Worm (Caenorhabditis elegans): Measurements from ENCODE around the gene unc-41.

unc-41 gene

DNA sequence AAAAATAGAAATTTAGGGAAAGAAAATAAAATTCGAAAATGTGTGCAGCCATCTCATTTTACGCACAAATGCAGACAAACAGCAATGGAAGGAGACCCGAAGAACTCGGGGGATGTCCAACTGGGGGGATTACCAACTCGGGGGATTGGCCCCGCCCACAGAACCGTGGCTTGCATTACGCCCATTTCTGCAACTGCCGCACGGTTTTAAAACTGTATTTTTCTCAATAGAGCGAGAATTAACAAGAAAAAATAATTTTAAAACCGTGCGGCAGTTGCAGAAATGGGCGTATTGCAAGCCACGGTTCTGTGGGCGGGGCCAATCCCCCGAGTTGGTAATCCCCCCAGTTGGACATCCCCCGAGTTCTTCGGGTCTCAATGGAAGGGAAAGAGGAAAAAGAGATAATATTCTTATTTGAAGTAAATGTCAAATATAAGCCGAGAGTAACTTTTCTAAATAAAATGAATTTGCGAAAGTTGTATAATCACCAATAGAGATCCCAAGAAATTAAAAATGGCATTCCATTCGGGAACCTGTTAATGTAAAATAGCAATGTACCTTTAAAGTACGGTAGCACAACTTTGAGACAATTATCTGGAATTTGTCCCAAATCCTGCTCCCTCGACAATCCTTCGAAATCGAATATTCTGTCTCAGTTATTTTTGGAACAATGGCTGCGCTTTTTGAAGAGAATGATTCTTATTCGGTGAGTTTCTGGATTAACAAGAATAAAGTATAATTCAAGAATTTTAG, 4.9 kb upstream of the unc-41 start, which contains the start of the genes ruvb-1 and tofu-1:
Gene ruvb-1, minus strand, starts transcription at position 72 of the 753 bp plus-strand sequence.
Gene tofu-1, plus strand, starts transcription at position 417 of the 753 bp plus-strand sequence.
- peak; percentile 31 for TF ChIP-seq lin-39 (tag; optimal IDR thresholded peaks at IDR 0.05)
- TF ChIP-seq nfya-1 (tag; optimal IDR thresholded peaks at IDR 0.05; ENCODE audit: insufficient read depth): peak; percentile 59
- TF ChIP-seq ceh-28 (tag; optimal IDR thresholded peaks at IDR 0.05): peak; percentile 43
- peak; percentile 75 for TF ChIP-seq nhr-23 (tag; optimal IDR thresholded peaks at IDR 0.05)
- TF ChIP-seq nhr-43 (tag; optimal IDR thresholded peaks at IDR 0.05; ENCODE audit: poor library complexity, severe bottlenecking): peak; percentile 70
- TF ChIP-seq elt-2 (tag; optimal IDR thresholded peaks at IDR 0.05): peak; percentile 47
- peak; percentile 48 for TF ChIP-seq tbx-2 (tag; optimal IDR thresholded peaks at IDR 0.05)
- TF ChIP-seq hmg-11 (tag; optimal IDR thresholded peaks at IDR 0.05): peak; percentile 53
- peak; percentile 43 for TF ChIP-seq lsy-12 (tag; optimal IDR thresholded peaks at IDR 0.05)
- TF ChIP-seq R02D3.7 (tag; optimal IDR thresholded peaks at IDR 0.05): peak; percentile 19
- TF ChIP-seq nhr-25 (tag; optimal IDR thresholded peaks at IDR 0.05): peak; percentile 56
- TF ChIP-seq lin-15B (tag; optimal IDR thresholded peaks at IDR 0.05): peak; percentile 47

DNA sequence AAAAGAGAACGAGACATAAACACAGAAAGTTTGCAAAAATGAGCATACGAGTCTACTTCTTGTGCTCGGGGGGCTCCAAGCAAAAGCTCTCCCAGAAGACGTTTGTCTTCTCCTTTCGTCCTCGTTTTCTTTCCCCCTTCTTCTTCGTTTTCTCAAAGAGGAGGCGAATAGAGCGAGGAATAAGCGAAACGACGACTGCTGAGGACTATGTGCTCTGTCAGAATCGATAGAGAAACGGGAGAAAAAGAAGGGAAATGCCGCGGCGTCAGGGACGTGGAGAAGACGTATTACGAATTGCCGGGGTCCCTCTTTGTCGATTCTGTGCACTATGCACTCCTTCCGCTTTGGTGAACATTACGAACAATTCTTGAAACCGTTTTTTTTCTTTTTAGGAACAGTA, 2.4 kb upstream of the unc-41 start:
- no peak for TF ChIP-seq elt-3 (tag; optimal IDR thresholded peaks at IDR 0.05)
- peak; percentile 60 for TF ChIP-seq nfya-1 (tag; optimal IDR thresholded peaks at IDR 0.05; ENCODE audit: insufficient read depth)
- TF ChIP-seq elt-2 (tag; optimal IDR thresholded peaks at IDR 0.05): no peak
- no peak for TF ChIP-seq ZK546.5 (tag; optimal IDR thresholded peaks at IDR 0.05)
- TF ChIP-seq unc-62 (GFP tag; optimal IDR thresholded peaks at IDR 0.05): no peak
- no peak for TF ChIP-seq nhr-43 (tag; optimal IDR thresholded peaks at IDR 0.05; ENCODE audit: poor library complexity, severe bottlenecking)
- no peak for TF ChIP-seq zag-1 (tag; optimal IDR thresholded peaks at IDR 0.05)
- peak; percentile 59 for TF ChIP-seq lin-39 (tag; optimal IDR thresholded peaks at IDR 0.05)
- TF ChIP-seq nhr-12 (tag; optimal IDR thresholded peaks at IDR 0.05): no peak
- no peak for TF ChIP-seq ztf-4 (tag; optimal IDR thresholded peaks at IDR 0.05)
- no peak for TF ChIP-seq ceh-28 (tag; optimal IDR thresholded peaks at IDR 0.05)
- no peak for TF ChIP-seq nhr-28 (tag; optimal IDR thresholded peaks at IDR 0.05)
- no peak for TF ChIP-seq nhr-11 (tag; optimal IDR thresholded peaks at IDR 0.05)
- peak; percentile 48 for TF ChIP-seq hmg-11 (tag; optimal IDR thresholded peaks at IDR 0.05)
- TF ChIP-seq snpc-4 (tag; optimal IDR thresholded peaks at IDR 0.05): peak; percentile 5
- no peak for TF ChIP-seq lin-15B (tag; optimal IDR thresholded peaks at IDR 0.05)

DNA sequence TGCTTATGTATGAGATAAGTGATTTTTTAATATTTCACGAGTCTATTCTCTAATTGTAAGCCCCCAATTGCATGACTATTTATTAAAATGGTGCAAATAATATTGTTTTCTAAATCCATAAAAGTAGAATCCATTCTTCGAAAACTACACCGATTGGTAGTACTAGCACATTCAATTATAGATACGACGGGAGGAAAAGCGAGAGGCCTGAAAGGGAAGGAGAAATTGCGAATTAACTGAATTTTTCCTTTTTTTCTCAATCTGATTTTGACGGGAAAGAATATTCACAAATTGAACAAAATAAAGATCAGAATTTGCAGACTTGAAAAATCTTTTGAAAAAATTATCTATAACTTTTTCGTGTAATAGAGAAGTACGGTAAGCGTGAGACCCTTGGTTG, 1.2 kb upstream of the unc-41 start:
- TF ChIP-seq fkh-10 (GFP tag; optimal IDR thresholded peaks at IDR 0.05) (peak; percentile 62), aly-2 (tag; optimal IDR thresholded peaks at IDR 0.05) (no peak)

DNA sequence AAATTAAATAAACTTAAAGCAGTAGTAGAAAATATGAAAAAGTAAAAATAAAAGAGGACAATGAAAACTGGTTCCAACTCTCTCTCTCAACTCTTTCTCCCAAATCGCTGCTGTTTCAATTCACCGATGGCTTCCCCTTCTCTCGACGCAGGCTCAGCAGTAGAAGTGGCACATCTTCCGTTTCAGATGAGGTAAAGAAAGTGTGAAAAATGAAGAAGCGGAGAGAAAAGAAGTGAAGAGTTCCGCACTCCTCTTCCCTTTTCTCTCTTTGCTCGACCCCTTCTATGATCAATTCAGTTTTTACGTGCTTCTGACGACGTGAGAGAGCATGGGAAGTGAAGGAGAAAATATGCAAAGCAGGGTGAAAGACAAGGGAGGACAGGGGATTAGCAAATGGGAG, 1.8 kb downstream of the unc-41 start:
- no peak for TF ChIP-seq elt-1 (tag; optimal IDR thresholded peaks at IDR 0.05)
- TF ChIP-seq ceh-9 (tag; optimal IDR thresholded peaks at IDR 0.05): no peak
- no peak for TF ChIP-seq tbx-2 (tag; optimal IDR thresholded peaks at IDR 0.05)
- no peak for TF ChIP-seq elt-2 (tag; optimal IDR thresholded peaks at IDR 0.05)
- peak; percentile 1 for TF ChIP-seq lin-39 (tag; optimal IDR thresholded peaks at IDR 0.05)
- TF ChIP-seq nhr-28 (tag; optimal IDR thresholded peaks at IDR 0.05): no peak
- no peak for TF ChIP-seq ama-1 (optimal IDR thresholded peaks at IDR 0.05)
- TF ChIP-seq snpc-4 (tag; optimal IDR thresholded peaks at IDR 0.05): no peak
- TF ChIP-seq nfya-1 (tag; optimal IDR thresholded peaks at IDR 0.05; ENCODE audit: insufficient read depth): peak; percentile 46
- TF ChIP-seq sea-2 (GFP tag; optimal IDR thresholded peaks at IDR 0.05): no peak
- no peak for TF ChIP-seq egl-5 (tag; optimal IDR thresholded peaks at IDR 0.05)
- peak; percentile 72 for TF ChIP-seq fkh-10 (GFP tag; optimal IDR thresholded peaks at IDR 0.05)
- no peak for TF ChIP-seq fos-1 (tag; optimal IDR thresholded peaks at IDR 0.05)

DNA sequence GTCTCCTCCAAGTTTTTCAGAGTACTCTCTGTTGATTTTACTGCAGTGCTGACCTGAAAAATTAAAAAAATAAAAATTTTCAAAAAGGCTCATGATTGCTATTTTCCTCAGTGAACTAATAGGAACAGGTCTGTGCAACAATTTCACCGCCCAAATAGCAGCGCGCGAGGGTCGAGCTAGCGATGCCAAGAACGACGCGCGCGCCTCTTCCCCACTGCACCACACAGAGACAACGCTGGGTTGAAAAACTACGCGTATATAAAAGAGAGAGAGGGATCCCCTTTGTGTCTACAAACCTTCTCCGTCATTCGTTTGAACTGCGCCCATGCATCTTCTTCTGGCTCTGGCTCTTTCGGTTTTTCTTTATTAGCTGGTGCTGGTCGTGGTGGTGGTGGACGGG, 5.9 kb downstream of the unc-41 start:
- TF ChIP-seq ceh-16 (tag; optimal IDR thresholded peaks at IDR 0.05): peak; percentile 9
- TF ChIP-seq ama-1 (optimal IDR thresholded peaks at IDR 0.05): peak; percentile 53
- peak; percentile 79 for TF ChIP-seq hmg-11 (tag; optimal IDR thresholded peaks at IDR 0.05)
- peak; percentile 23 for TF ChIP-seq ceh-82 (tag; optimal IDR thresholded peaks at IDR 0.05)
- TF ChIP-seq unc-62 (GFP tag; optimal IDR thresholded peaks at IDR 0.05): peak; percentile 16
- no peak for TF ChIP-seq fkh-10 (GFP tag; optimal IDR thresholded peaks at IDR 0.05)
- TF ChIP-seq elt-2 (tag; optimal IDR thresholded peaks at IDR 0.05): peak; percentile 52
- peak; percentile 2 for TF ChIP-seq jun-1 (tag; optimal IDR thresholded peaks at IDR 0.05)
- TF ChIP-seq tbx-2 (tag; optimal IDR thresholded peaks at IDR 0.05): peak; percentile 67
- TF ChIP-seq nhr-43 (tag; optimal IDR thresholded peaks at IDR 0.05; ENCODE audit: poor library complexity, severe bottlenecking): peak; percentile 62
- peak; percentile 61 for TF ChIP-seq lsy-12 (tag; optimal IDR thresholded peaks at IDR 0.05)
- TF ChIP-seq lin-39 (tag; optimal IDR thresholded peaks at IDR 0.05): peak; percentile 90
- peak; percentile 21 for TF ChIP-seq lin-15B (tag; optimal IDR thresholded peaks at IDR 0.05)
- TF ChIP-seq egl-5 (tag; optimal IDR thresholded peaks at IDR 0.05): peak; percentile 59
- TF ChIP-seq nfya-1 (tag; optimal IDR thresholded peaks at IDR 0.05; ENCODE audit: insufficient read depth): peak; percentile 70
- TF ChIP-seq snpc-4 (tag; optimal IDR thresholded peaks at IDR 0.05): peak; percentile 22
- TF ChIP-seq elt-1 (tag; optimal IDR thresholded peaks at IDR 0.05): no peak
- TF ChIP-seq R02D3.7 (tag; optimal IDR thresholded peaks at IDR 0.05): peak; percentile 11
- no peak for TF ChIP-seq mml-1 (tag; optimal IDR thresholded peaks at IDR 0.05)
- TF ChIP-seq egl-27 (tag; optimal IDR thresholded peaks at IDR 0.05): no peak
- no peak for TF ChIP-seq ceh-28 (tag; optimal IDR thresholded peaks at IDR 0.05)
- TF ChIP-seq nhr-77 (tag; optimal IDR thresholded peaks at IDR 0.05): peak; percentile 38
- peak; percentile 76 for TF ChIP-seq ztf-4 (tag; optimal IDR thresholded peaks at IDR 0.05)
- TF ChIP-seq skn-1 (tag; optimal IDR thresholded peaks at IDR 0.05): peak; percentile 2
